Fruit fly (Drosophila melanogaster) whole organism, embryonic: ENCODE results near the gene scpr-B.

ENCODE experiments used
- ATbp ChIP-seq: fragments of 200-800 bp; sonication (Bioruptor generic); optimal IDR thresholded peaks from 2 replicates; lab custom pipeline; 2017; ENCODE audit warnings: missing biosample characterization, mild to moderate bottlenecking, missing genetic modification characterization, missing genetic modification reagents
- C15 ChIP-seq: fragments of 200-800 bp; sonication (Bioruptor generic); IDR thresholded peaks from 3 replicates; pipeline ENCODE4 v1.3.6; 2022; ENCODE audit warnings: missing biosample characterization, missing genetic modification characterization
- CG10267 ChIP-seq: fragments of 200-800 bp; sonication (Bioruptor generic); optimal IDR thresholded peaks from 2 replicates; lab custom pipeline; 2018; ENCODE audit warnings: missing biosample characterization, mild to moderate bottlenecking, missing genetic modification characterization, moderate library complexity
- CG10565 ChIP-seq: fragments of 200-800 bp; sonication (Bioruptor generic); optimal IDR thresholded peaks from 3 replicates; lab custom pipeline; 2016; ENCODE audit warnings: missing biosample characterization, mild to moderate bottlenecking, missing genetic modification characterization
- CG11398 ChIP-seq: fragments of 200-800 bp; sonication (Bioruptor generic); optimal IDR thresholded peaks from 2 replicates; lab custom pipeline; 2016; ENCODE audit warnings: missing biosample characterization, missing genetic modification characterization
- CG11504 ChIP-seq: fragments of 200-800 bp; sonication (Bioruptor generic); optimal IDR thresholded peaks from 3 replicates; lab custom pipeline; 2019; ENCODE audit warnings: missing biosample characterization, mild to moderate bottlenecking, missing genetic modification characterization, moderate library complexity
- CG12236 ChIP-seq: fragments of 200-800 bp; sonication (Bioruptor generic); optimal IDR thresholded peaks from 2 replicates; lab custom pipeline; 2016; ENCODE audit warnings: missing biosample characterization, missing genetic modification characterization
- CG12299 ChIP-seq: fragments of 200-800 bp; sonication (Bioruptor generic); optimal IDR thresholded peaks from 2 replicates; lab custom pipeline; 2018; ENCODE audit warnings: missing biosample characterization, mild to moderate bottlenecking, missing genetic modification characterization
- CG13624 ChIP-seq: fragments of 200-800 bp; sonication (Bioruptor generic); optimal IDR thresholded peaks from 2 replicates; lab custom pipeline; 2016; ENCODE audit warnings: missing biosample characterization, missing genetic modification characterization
- CG1529 ChIP-seq: fragments of 200-800 bp; sonication (Bioruptor generic); optimal IDR thresholded peaks from 3 replicates; lab custom pipeline; 2018; ENCODE audit warnings: missing biosample characterization, missing genetic modification characterization
- CG15514 ChIP-seq: fragments of 200-800 bp; sonication (Bioruptor generic); optimal IDR thresholded peaks from 3 replicates; lab custom pipeline; 2017; ENCODE audit warnings: missing biosample characterization, missing genetic modification characterization, mild to moderate bottlenecking, moderate library complexity, missing genetic modification reagents
- CG16815 ChIP-seq: fragments of 200-800 bp; sonication (Bioruptor generic); optimal IDR thresholded peaks from 3 replicates; lab custom pipeline; 2017; ENCODE audit warnings: missing biosample characterization, mild to moderate bottlenecking, missing genetic modification characterization
- CG2678 ChIP-seq: fragments of 200-800 bp; sonication (Bioruptor generic); optimal IDR thresholded peaks from 3 replicates; lab custom pipeline; 2019; ENCODE audit warnings: missing biosample characterization, mild to moderate bottlenecking, missing genetic modification characterization, moderate library complexity
- CG3726 ChIP-seq: fragments of 200-800 bp; sonication (Bioruptor generic); IDR thresholded peaks from 3 replicates; pipeline ENCODE4, ENCODE4 v1.3.6; 2022; ENCODE audit warnings: missing biosample characterization, missing genetic modification characterization
- CG3995 ChIP-seq: fragments of 200-800 bp; sonication (Bioruptor generic); optimal IDR thresholded peaks from 3 replicates; lab custom pipeline; 2016; ENCODE audit warnings: missing biosample characterization, missing genetic modification characterization
- CG7556 ChIP-seq: fragments of 200-800 bp; sonication (Bioruptor generic); optimal IDR thresholded peaks from 2 replicates; lab custom pipeline; 2017; ENCODE audit warnings: missing biosample characterization, mild to moderate bottlenecking, missing genetic modification characterization
- CG7839 ChIP-seq: fragments of 200-800 bp; sonication (Bioruptor generic); optimal IDR thresholded peaks from 3 replicates; lab custom pipeline; 2018; ENCODE audit warnings: missing biosample characterization, mild to moderate bottlenecking, missing genetic modification characterization, moderate library complexity
- CG7963 ChIP-seq: fragments of 200-800 bp; sonication (Bioruptor generic); IDR thresholded peaks from 3 replicates; pipeline ENCODE4 v1.3.6; 2022; ENCODE audit warnings: missing biosample characterization, missing genetic modification characterization; ENCODE audit not compliant: partially characterized antibody
- CG9215 ChIP-seq: fragments of 200-800 bp; sonication (Bioruptor generic); IDR thresholded peaks from 2 replicates; pipeline ENCODE4 v1.3.6; 2022; ENCODE audit warnings: missing biosample characterization, missing genetic modification characterization
- CG9876 ChIP-seq: fragments of 200-800 bp; sonication (Bioruptor generic); optimal IDR thresholded peaks from 2 replicates; lab custom pipeline; 2016; ENCODE audit warnings: missing biosample characterization, missing genetic modification characterization
- Eip74EF ChIP-seq, 2 experiments: fragments of 200-800 bp in 1 of 2; fragments of >200 bp in 1 of 2; sonication (Bioruptor generic) in 1 of 2; optimal IDR thresholded peaks; 2 replicates each; lab custom pipeline; 2017 to 2019; ENCODE audit warnings: missing biosample characterization in 2 of 2, missing genetic modification characterization in 2 of 2, mild to moderate bottlenecking in 1 of 2, moderate library complexity in 1 of 2
- Ets97D ChIP-seq: fragments of 200-800 bp; sonication (Bioruptor generic); optimal IDR thresholded peaks from 3 replicates; lab custom pipeline; 2016; ENCODE audit warnings: missing biosample characterization, missing genetic modification characterization
- Fer1 ChIP-seq: fragments of 200-800 bp; sonication (Bioruptor generic); optimal IDR thresholded peaks from 2 replicates; lab custom pipeline; 2017; ENCODE audit warnings: missing biosample characterization, mild to moderate bottlenecking, missing genetic modification characterization
- H2.0 ChIP-seq: fragments of 200-800 bp; sonication (Bioruptor generic); IDR thresholded peaks from 2 replicates; pipeline ENCODE4 v1.3.6; 2022; ENCODE audit warnings: missing biosample characterization, missing genetic modification characterization
- HLH3B ChIP-seq: fragments of 200-800 bp; sonication (Bioruptor generic); IDR thresholded peaks from 2 replicates; pipeline ENCODE4 v1.3.6; 2022; ENCODE audit warnings: missing biosample characterization, missing genetic modification characterization
- Hand ChIP-seq: fragments of 200-800 bp; sonication (Bioruptor generic); optimal IDR thresholded peaks from 2 replicates; lab custom pipeline; 2017; ENCODE audit warnings: mild to moderate bottlenecking, missing biosample characterization, missing genetic modification reagents, missing genetic modification characterization
- Lhr ChIP-seq: fragments of 200-800 bp; sonication (Bioruptor generic); optimal IDR thresholded peaks from 3 replicates; lab custom pipeline; 2017; ENCODE audit warnings: mild to moderate bottlenecking, missing biosample characterization, missing genetic modification reagents, missing genetic modification characterization
- Mrtf ChIP-seq: fragments of 200-800 bp; sonication (Bioruptor generic); IDR thresholded peaks from 3 replicates; pipeline ENCODE4 v1.3.6; 2022; ENCODE audit warnings: missing biosample characterization, missing genetic modification characterization
- Ravus ChIP-seq: fragments of 200-800 bp; sonication (Bioruptor generic); IDR thresholded peaks from 2 replicates; pipeline ENCODE4 v1.3.6; 2022; ENCODE audit warnings: missing biosample characterization, missing genetic modification characterization
- Sin3A ChIP-seq: fragments of >200 bp; optimal IDR thresholded peaks from 2 replicates; lab custom pipeline; 2018
- Sox100B ChIP-seq: fragments of 200-800 bp; sonication (Bioruptor generic); optimal IDR thresholded peaks from 3 replicates; lab custom pipeline; 2018; ENCODE audit warnings: missing biosample characterization, mild to moderate bottlenecking, missing genetic modification characterization
- abd-A ChIP-seq: fragments of 200-800 bp; sonication (Bioruptor generic); optimal IDR thresholded peaks from 3 replicates; lab custom pipeline; 2019; ENCODE audit warnings: missing biosample characterization, mild to moderate bottlenecking, missing genetic modification characterization, moderate library complexity
- ash1 ChIP-seq: fragments of 200-800 bp; sonication (Bioruptor generic); optimal IDR thresholded peaks from 2 replicates; lab custom pipeline; 2018; ENCODE audit warnings: missing biosample characterization, mild to moderate bottlenecking, missing genetic modification characterization
- az2 ChIP-seq: fragments of 200-800 bp; sonication (Bioruptor generic); optimal IDR thresholded peaks from 3 replicates; lab custom pipeline; 2016; ENCODE audit warnings: missing biosample characterization, missing genetic modification characterization
- cas ChIP-seq: fragments of 200-800 bp; sonication (Bioruptor generic); IDR thresholded peaks from 2 replicates; pipeline ENCODE4 v1.3.6; 2022; ENCODE audit warnings: missing biosample characterization, missing genetic modification characterization
- chm ChIP-seq: fragments of 200-800 bp; sonication (Bioruptor generic); IDR thresholded peaks from 2 replicates; pipeline ENCODE4 v1.3.6; 2022; ENCODE audit warnings: missing biosample characterization, missing genetic modification characterization
- chn ChIP-seq: fragments of 200-800 bp; sonication (Bioruptor generic); optimal IDR thresholded peaks from 2 replicates; lab custom pipeline; 2016; ENCODE audit warnings: missing biosample characterization, missing genetic modification characterization
- dmrt11E ChIP-seq: fragments of 200-800 bp; sonication (Bioruptor generic); optimal IDR thresholded peaks from 3 replicates; lab custom pipeline; 2018; ENCODE audit warnings: missing biosample characterization, mild to moderate bottlenecking, missing genetic modification characterization, moderate library complexity
- gcm2 ChIP-seq: fragments of 200-800 bp; sonication (Bioruptor generic); optimal IDR thresholded peaks from 2 replicates; lab custom pipeline; 2016; ENCODE audit warnings: missing biosample characterization, missing genetic modification characterization
- insv ChIP-seq, 2 experiments: fragments of 200-800 bp; sonication (Bioruptor generic); optimal IDR thresholded peaks; 3 replicates each; lab custom pipeline; 2016 to 2018; ENCODE audit warnings: missing biosample characterization in 2 of 2, missing genetic modification characterization in 2 of 2
- jigr1 ChIP-seq: fragments of 200-800 bp; sonication (Bioruptor generic); IDR thresholded peaks from 3 replicates; pipeline ENCODE4 v1.3.6; 2022; ENCODE audit warnings: missing biosample characterization, missing genetic modification characterization
- ken ChIP-seq: fragments of 200-800 bp; sonication (Bioruptor generic); IDR thresholded peaks from 3 replicates; pipeline ENCODE4 v1.3.6; 2022; ENCODE audit warnings: missing biosample characterization, missing genetic modification characterization
- kni ChIP-seq: fragments of 200-800 bp; sonication (Bioruptor generic); optimal IDR thresholded peaks from 3 replicates; lab custom pipeline; 2017; ENCODE audit warnings: mild to moderate bottlenecking, missing biosample characterization, missing genetic modification reagents, missing genetic modification characterization
- nmo ChIP-seq: fragments of 200-800 bp; sonication (Bioruptor generic); optimal IDR thresholded peaks from 2 replicates; lab custom pipeline; 2018; ENCODE audit warnings: missing biosample characterization, mild to moderate bottlenecking, missing genetic modification characterization, moderate library complexity
- prd ChIP-seq, 3 experiments: fragments of >200 bp in 2 of 3; fragments of 200-800 bp in 1 of 3; sonication (Bioruptor generic) in 1 of 3; optimal IDR thresholded peaks in 2 of 3; IDR thresholded peaks in 1 of 3; 2 replicates in 2 of 3; 3 replicates in 1 of 3; pipeline versions ENCODE4 v1.3.6 to Lab custom; 2017 to 2022; ENCODE audit warnings: missing biosample characterization in 1 of 3, missing genetic modification characterization in 1 of 3
- pzg ChIP-seq: fragments of 200-800 bp; sonication (Bioruptor generic); optimal IDR thresholded peaks from 3 replicates; lab custom pipeline; 2018; ENCODE audit warnings: missing biosample characterization, mild to moderate bottlenecking, missing genetic modification characterization, moderate library complexity
- vnd ChIP-seq: fragments of 200-800 bp; sonication (Bioruptor generic); IDR thresholded peaks from 3 replicates; pipeline ENCODE4 v1.3.6; 2022; ENCODE audit warnings: missing biosample characterization, missing genetic modification characterization; ENCODE audit not compliant: partially characterized antibody
- zfh2 ChIP-seq: fragments of 200-800 bp; sonication (Bioruptor generic); optimal IDR thresholded peaks from 2 replicates; lab custom pipeline; 2016; ENCODE audit warnings: missing biosample characterization, missing genetic modification characterization

The scpr-B gene

DNA sequence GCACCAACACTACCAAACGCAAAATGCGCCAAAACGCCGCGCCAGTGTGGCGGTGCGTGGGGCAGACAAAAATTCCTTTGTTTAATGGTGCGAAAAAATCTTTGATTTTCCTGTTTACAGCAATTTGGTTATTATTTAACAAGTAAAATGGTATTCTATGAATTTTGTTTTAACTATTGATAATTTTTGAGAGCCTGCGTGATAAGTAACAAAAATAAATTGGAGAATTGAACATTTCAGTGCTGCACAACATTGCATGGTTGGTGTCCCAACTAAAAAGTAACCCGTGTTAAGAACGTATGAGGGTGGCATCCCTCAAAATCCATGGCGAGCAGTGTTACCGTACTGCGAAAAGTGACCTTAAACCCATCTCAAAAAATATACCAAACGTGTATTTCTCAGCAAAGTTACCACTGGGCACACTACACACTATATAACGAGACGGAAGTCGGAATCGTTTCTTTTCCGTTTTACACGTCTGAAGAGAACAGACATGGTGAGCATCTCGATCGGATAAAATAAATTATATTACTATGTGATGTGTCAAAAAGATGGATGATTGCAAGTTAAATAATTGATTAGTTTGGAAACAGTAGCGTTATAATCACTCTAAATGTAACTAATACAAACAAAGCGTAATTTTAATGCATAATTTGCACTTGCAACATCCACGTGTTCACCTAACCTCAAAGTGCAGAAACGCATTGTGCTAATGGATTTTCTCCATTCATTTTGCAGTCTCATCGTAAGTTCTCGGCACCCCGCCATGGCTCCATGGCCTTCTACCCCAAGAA lies 19.2 kb downstream of the scpr-B start, which contains the start of the genes CG6693 and RpL3 (continued):
- TF ChIP-seq kni (peak; percentile 49), H2.0 (GFP tag; lab: Robert Waterston, UW) (peak; percentile 47), jigr1 (GFP tag; lab: Robert Waterston, UW) (no peak), CG10267 (tag; lab: Kevin White, UChicago) (peak; percentile 96), CG9876 (GFP tag; lab: Kevin White, UChicago) (peak; percentile 71), Sin3A (lab: Kevin White, UChicago) (peak; percentile 99), az2 (GFP tag; lab: Kevin White, UChicago) (peak; percentile 5), pzg (GFP tag; lab: Kevin White, UChicago) (peak; percentile 99), Ravus (GFP tag; lab: Robert Waterston, UW) (no peak), CG3995 (peak; percentile 58), dmrt11E (tag; lab: Kevin White, UChicago) (peak; percentile 58), vnd (no peak), abd-A (tag; lab: Kevin White, UChicago) (no peak), Fer1 (peak; percentile 86), CG7556 (GFP tag; lab: Kevin White, UChicago) (peak; percentile 56), chm (peak; percentile 94), zfh2 (GFP tag; lab: Kevin White, UChicago) (no peak), cas (GFP tag; lab: Robert Waterston, UW) (peak; percentile 55; the same call in 1 of the 2 replicates), CG7963 (GFP tag; lab: Robert Waterston, UW) (no peak), Sox100B (GFP tag; lab: Kevin White, UChicago) (peak; percentile 68), CG7839 (tag; lab: Kevin White, UChicago) (peak; percentile 77), Hand (GFP tag; lab: Kevin White, UChicago) (peak; percentile 77), CG13624 (GFP tag; lab: Kevin White, UChicago) (peak; percentile 72), Mrtf (GFP tag; lab: Robert Waterston, UW) (peak; percentile 51; the same call in 1 of the 3 replicates), Eip74EF (GFP tag; optimal IDR thresholded peaks at IDR 0.05; lab: Kevin White, UChicago) (peak in 1 of 2 experiments; percentile 83), chn (GFP tag; lab: Kevin White, UChicago) (peak; percentile 43), CG1529 (GFP tag; lab: Kevin White, UChicago) (peak; percentile 54), CG9215 (GFP tag; lab: Robert Waterston, UW) (no peak), CG15514 (GFP tag; lab: Kevin White, UChicago) (peak; percentile 87), Lhr (GFP tag; lab: Kevin White, UChicago) (peak; percentile 97), HLH3B (GFP tag; lab: Robert Waterston, UW) (peak; percentile 67; the same call in 1 of the 2 replicates), Ets97D (GFP tag; lab: Kevin White, UChicago) (peak; percentile 98), prd (optimal IDR thresholded peaks at IDR 0.05; lab: Kevin White, UChicago) (no peak), prd (GFP tag; IDR thresholded peaks at IDR 0.05; lab: Robert Waterston, UW) (peak; percentile 43; the same call in 2 of the 3 replicates), CG3726 (no peak), ATbp (GFP tag; lab: Kevin White, UChicago) (peak; percentile 71), CG11398 (GFP tag; lab: Kevin White, UChicago) (peak; percentile 55), ash1 (GFP tag; lab: Kevin White, UChicago) (peak; percentile 83), ken (GFP tag; lab: Robert Waterston, UW) (peak; percentile 58; the same call in 2 of the 3 replicates), insv (GFP tag; optimal IDR thresholded peaks at IDR 0.05; lab: Kevin White, UChicago) (peak in 1 of 2 experiments; percentile 67), CG12299 (tag; lab: Kevin White, UChicago) (peak; percentile 83), C15 (GFP tag; lab: Robert Waterston, UW) (peak; percentile 47; the same call in 1 of the 3 replicates), gcm2 (GFP tag; lab: Kevin White, UChicago) (peak; percentile 66), CG10565 (GFP tag; lab: Kevin White, UChicago) (no peak), CG11504 (tag; lab: Kevin White, UChicago) (peak; percentile 67), CG12236 (GFP tag; lab: Kevin White, UChicago) (peak; percentile 57), CG16815 (GFP tag; lab: Kevin White, UChicago) (no peak), nmo (GFP tag; lab: Kevin White, UChicago) (peak; percentile 70), CG2678 (tag; lab: Kevin White, UChicago) (peak; percentile 82)
